Worm (Caenorhabditis elegans) whole organism, young adult: ENCODE measurements around the gene fbxa-158.

ENCODE experiments used
- T26A5.8 ChIP-seq: sonication (generic microtip); optimal IDR thresholded peaks from 2 replicates; lab custom pipeline; 2016; ENCODE audit warnings: missing genetic modification characterization, missing compliant biosample characterization
- ZK185.1 ChIP-seq: sonication (generic microtip); optimal IDR thresholded peaks from 2 replicates; lab custom pipeline; 2016; ENCODE audit warnings: mild to moderate bottlenecking, missing genetic modification characterization, missing compliant biosample characterization; ENCODE audit not compliant: poor library complexity, severe bottlenecking
- ama-1 ChIP-seq, 3 experiments: fragments of 150-350 bp in 1 of 3; sonication (generic microtip) in 2 of 3; optimal IDR thresholded peaks; 2 replicates each; lab custom pipeline; 2014 to 2018; ENCODE audit warnings: missing biosample characterization in 2 of 3, missing genetic modification characterization in 2 of 3, missing genetic modification reagents in 2 of 3
- ceh-27 ChIP-seq: fragments of 200-800 bp; sonication (Bioruptor generic); optimal IDR thresholded peaks from 2 replicates; lab custom pipeline; 2018; ENCODE audit warnings: mild to moderate bottlenecking, missing genetic modification characterization, moderate library complexity, missing compliant biosample characterization
- dpl-1 ChIP-seq: fragments of 150-350 bp; optimal IDR thresholded peaks from 2 replicates; lab custom pipeline; 2014; ENCODE audit warnings: missing biosample characterization, missing genetic modification reagents, missing genetic modification characterization
- madf-3 ChIP-seq: fragments of 200-800 bp; sonication (Bioruptor generic); IDR thresholded peaks from 2 replicates; pipeline ENCODE4 v1.3.6; 2022; ENCODE audit warnings: missing genetic modification reagents, missing genetic modification characterization, missing compliant biosample characterization
- mcd-1 ChIP-seq: fragments of 200-800 bp; sonication (Bioruptor generic); IDR thresholded peaks from 2 replicates; pipeline ENCODE4 v1.3.6; 2022; ENCODE audit warnings: missing genetic modification reagents, missing genetic modification characterization, missing compliant biosample characterization
- nfya-1 ChIP-seq: sonication (generic microtip); optimal IDR thresholded peaks from 2 replicates; lab custom pipeline; 2017; ENCODE audit warnings: antibody characterized with exemption, missing compliant biosample characterization, missing genetic modification characterization, borderline replicate concordance; ENCODE audit not compliant: insufficient read depth
- pbrm-1 ChIP-seq: fragments of 200-800 bp; sonication (Bioruptor generic); IDR thresholded peaks from 2 replicates; pipeline ENCODE4 v1.3.6; 2022; ENCODE audit warnings: missing genetic modification reagents, missing genetic modification characterization, missing compliant biosample characterization
- pha-4 ChIP-seq: fragments of 150-350 bp; sonication (generic microtip); optimal IDR thresholded peaks from 2 replicates; lab custom pipeline; 2014; ENCODE audit warnings: missing biosample characterization, missing genetic modification reagents, missing genetic modification characterization
- snpc-4 ChIP-seq, 5 experiments: fragments of 150-350 bp in 1 of 5; sonication (generic microtip) in 4 of 5; optimal IDR thresholded peaks; 2 replicates each; lab custom pipeline; 2014 to 2018; ENCODE audit warnings: missing genetic modification characterization in 5 of 5, missing biosample characterization in 3 of 5, antibody characterized with exemption in 2 of 5, mild to moderate bottlenecking in 2 of 5, missing compliant biosample characterization in 2 of 5, missing genotype in 2 of 5, moderate library complexity in 2 of 5, missing genetic modification reagents in 1 of 5
- ztf-26 ChIP-seq: sonication (generic microtip); optimal IDR thresholded peaks from 2 replicates; lab custom pipeline; 2017; ENCODE audit warnings: missing genetic modification characterization, missing compliant biosample characterization

- TF ChIP-seq ZK185.1 (no peak), mcd-1 (no peak), nfya-1 (tag; lab: Kevin White, UChicago) (no peak), snpc-4 (GFP tag; optimal IDR thresholded peaks at IDR 0.05; lab: Kevin White, UChicago) (no peak), snpc-4 (tag; optimal IDR thresholded peaks at IDR 0.05; lab: Kevin White, UChicago) (no peak), madf-3 (GFP tag; lab: Robert Waterston, UW) (no peak), T26A5.8 (no peak), dpl-1 (GFP tag; lab: Kevin White, UChicago) (no peak), ztf-26 (no peak), pha-4 (tag; lab: Kevin White, UChicago) (no peak), pbrm-1 (GFP tag; lab: Robert Waterston, UW) (no peak), ama-1 (optimal IDR thresholded peaks at IDR 0.05; lab: Kevin White, UChicago) (no peak), ama-1 (GFP tag; optimal IDR thresholded peaks at IDR 0.05; lab: Kevin White, UChicago) (no peak), ceh-27 (GFP tag; lab: Kevin White, UChicago) (no peak)
These were observed 25.1 kb upstream of the fbxa-158 start, which contains the start of gene ZC204.17 for ce11 chrII:1646199-1646598.
